Fruit fly (Drosophila melanogaster) whole organism: Measurements from ENCODE around the gene CG9590.

Experiments
- CG8478 ChIP-seq: fragments of >200 bp; optimal IDR thresholded peaks from 2 replicates; lab custom pipeline; 2018; ENCODE audit warnings: inconsistent platforms
- Dll ChIP-seq: fragments of >200 bp; optimal IDR thresholded peaks from 2 replicates; lab custom pipeline; 2017
- psq ChIP-seq: fragments of >200 bp; optimal IDR thresholded peaks from 2 replicates; lab custom pipeline; 2017
- usp ChIP-seq: fragments of >200 bp; optimal IDR thresholded peaks from 2 replicates; lab custom pipeline; 2017; ENCODE audit warnings: missing biosample characterization, missing genetic modification characterization, mixed read lengths

DNA sequence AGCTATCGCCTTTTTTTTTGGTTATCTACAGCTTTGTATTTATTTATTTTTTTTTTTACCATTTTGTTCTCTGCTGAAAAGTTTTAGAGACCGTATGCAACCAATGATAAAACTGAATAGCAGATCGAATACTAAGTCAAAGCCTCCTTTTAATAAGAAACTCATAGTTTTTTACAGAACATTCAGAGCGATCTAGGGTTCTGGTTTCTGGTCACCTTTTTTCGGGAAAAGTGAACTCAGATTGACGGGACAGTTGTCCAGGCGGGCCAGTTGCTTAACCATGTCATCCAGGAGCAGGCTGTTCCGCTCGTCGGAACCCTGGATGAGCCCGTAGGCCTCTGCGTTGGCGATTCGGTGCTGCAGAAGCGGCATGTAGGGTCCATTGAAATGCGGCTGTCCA is 46.8 kb downstream of the CG9590 start, which contains the start of gene CG43318:
- TF ChIP-seq CG8478: no peak
- no peak for TF ChIP-seq usp (GFP tag; lab: Kevin White, UChicago)
- no peak for TF ChIP-seq psq (lab: Kevin White, UChicago)
- TF ChIP-seq Dll: no peak
